Worm (Caenorhabditis elegans): Measurements from ENCODE around the gene ugt-35.

DNA sequence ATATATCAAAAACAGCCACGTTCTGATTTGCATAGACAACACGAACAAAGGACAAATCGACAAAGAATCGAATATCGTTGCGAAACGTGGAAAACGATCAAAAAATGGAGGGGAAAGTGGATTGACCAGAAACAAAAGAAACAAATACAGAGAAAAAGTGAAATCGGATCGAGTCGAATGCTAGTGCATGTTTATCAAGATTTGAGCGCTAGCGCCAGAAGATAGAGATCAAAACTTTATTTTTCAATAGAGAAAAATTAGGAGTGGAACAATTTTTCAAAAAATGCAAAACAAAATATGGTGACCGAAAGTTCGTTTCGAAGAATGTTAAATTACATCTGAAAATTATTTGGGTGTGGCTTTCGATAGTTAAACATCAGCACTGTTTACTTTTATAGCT is 7.9 kb upstream of the ugt-35 start:
- TF ChIP-seq nhr-28 (tag; optimal IDR thresholded peaks at IDR 0.05) (no peak), fos-1 (tag; optimal IDR thresholded peaks at IDR 0.05) (no peak), efl-3 (GFP tag; optimal IDR thresholded peaks at IDR 0.05) (no peak), lin-39 (tag; optimal IDR thresholded peaks at IDR 0.05) (no peak), pqm-1 (tag; optimal IDR thresholded peaks at IDR 0.05) (no peak), nhr-11 (tag; optimal IDR thresholded peaks at IDR 0.05) (no peak), pag-3 (tag; optimal IDR thresholded peaks at IDR 0.05; ENCODE audit: borderline replicate concordance, insufficient read depth) (no peak), nhr-237 (tag; optimal IDR thresholded peaks at IDR 0.05) (no peak), unc-62 (GFP tag; optimal IDR thresholded peaks at IDR 0.05) (no peak), nhr-76 (tag; optimal IDR thresholded peaks at IDR 0.05) (no peak), ceh-63 (GFP tag; optimal IDR thresholded peaks at IDR 0.05) (no peak), elt-3 (tag; optimal IDR thresholded peaks at IDR 0.05) (no peak)
